Worm (Caenorhabditis elegans): Measurements from ENCODE around the gene pro-1.

- TF ChIP-seq ama-1 (optimal IDR thresholded peaks at IDR 0.05) (no peak), ets-7 (tag; optimal IDR thresholded peaks at IDR 0.05) (no peak), flt-1 (GFP tag; IDR thresholded peaks at IDR 0.05) (no peak), pes-1 (GFP tag; IDR thresholded peaks at IDR 0.05) (no peak), F13C5.2 (tag; optimal IDR thresholded peaks at IDR 0.05) (no peak), hmbx-1 (tag; optimal IDR thresholded peaks at IDR 0.05) (no peak), ceh-13 (GFP tag; optimal IDR thresholded peaks at IDR 0.05) (no peak), hmg-4 (GFP tag; optimal IDR thresholded peaks at IDR 0.05) (no peak), tra-4 (tag; optimal IDR thresholded peaks at IDR 0.05) (no peak), scrt-1 (GFP tag; IDR thresholded peaks at IDR 0.05) (no peak), B0310.2 (tag; optimal IDR thresholded peaks at IDR 0.05) (no peak), sea-1 (GFP tag; conservative IDR thresholded peaks at IDR 0.05) (no peak)
Measured at ce11 chrII:10516375-10516774, 25.4 kb downstream of the pro-1 start.
